Worm (Caenorhabditis elegans): ENCODE results near the gene C38H2.2.

Gene C38H2.2

ce11 chrIII:10335086-10335485 lies 46.5 kb upstream of the C38H2.2 start, which contains the start of gene ced-9:
Gene ced-9, plus strand, starts transcription at chrIII:10335172.
- TF ChIP-seq peb-1 (tag; optimal IDR thresholded peaks at IDR 0.05) (no peak), egl-27 (tag; optimal IDR thresholded peaks at IDR 0.05) (no peak), crh-2 (tag; optimal IDR thresholded peaks at IDR 0.05) (no peak), ztf-1 (GFP tag; conservative IDR thresholded peaks at IDR 0.05) (no peak), unc-62 (GFP tag; optimal IDR thresholded peaks at IDR 0.05) (no peak)

- TF ChIP-seq ztf-1 (GFP tag; conservative IDR thresholded peaks at IDR 0.05) (no peak), gmeb-1 (tag; optimal IDR thresholded peaks at IDR 0.05) (no peak), lsy-2 (tag; optimal IDR thresholded peaks at IDR 0.05) (no peak), unc-62 (GFP tag; optimal IDR thresholded peaks at IDR 0.05) (no peak), elt-3 (tag; optimal IDR thresholded peaks at IDR 0.05) (no peak), zag-1 (tag; optimal IDR thresholded peaks at IDR 0.05) (no peak), nhr-10 (tag; optimal IDR thresholded peaks at IDR 0.05) (no peak), Y55F3AM.14 (GFP tag; optimal IDR thresholded peaks at IDR 0.05) (no peak), nhr-11 (tag; optimal IDR thresholded peaks at IDR 0.05) (no peak), ama-1 (optimal IDR thresholded peaks at IDR 0.05) (no peak), alr-1 (tag; optimal IDR thresholded peaks at IDR 0.05) (no peak), nhr-21 (tag; optimal IDR thresholded peaks at IDR 0.05) (no peak), mbf-1 (tag; optimal IDR thresholded peaks at IDR 0.05) (no peak), R02D3.7 (tag; optimal IDR thresholded peaks at IDR 0.05) (no peak)
Observed at ce11 chrIII:10336109-10336508, 45.5 kb upstream of the C38H2.2 start.

- no peak for TF ChIP-seq egl-27 (tag; optimal IDR thresholded peaks at IDR 0.05)
- TF ChIP-seq ztf-11 (tag; optimal IDR thresholded peaks at IDR 0.05): no peak
- no peak for TF ChIP-seq ztf-1 (GFP tag; conservative IDR thresholded peaks at IDR 0.05)
- peak; percentile 56 for TF ChIP-seq Y55F3AM.14 (GFP tag; optimal IDR thresholded peaks at IDR 0.05)
- peak; percentile 11 for TF ChIP-seq nhr-129 (tag; optimal IDR thresholded peaks at IDR 0.05)
- TF ChIP-seq dmd-4 (tag; optimal IDR thresholded peaks at IDR 0.05): no peak
- TF ChIP-seq mdl-1 (tag; optimal IDR thresholded peaks at IDR 0.05): no peak
- TF ChIP-seq ceh-82 (tag; optimal IDR thresholded peaks at IDR 0.05): no peak
- no peak for TF ChIP-seq nhr-11 (tag; optimal IDR thresholded peaks at IDR 0.05)
- TF ChIP-seq nhr-6 (tag; optimal IDR thresholded peaks at IDR 0.05): no peak
- no peak for TF ChIP-seq snpc-4 (tag; optimal IDR thresholded peaks at IDR 0.05)
- TF ChIP-seq peb-1 (tag; optimal IDR thresholded peaks at IDR 0.05): no peak
- no peak for TF ChIP-seq nhr-237 (tag; optimal IDR thresholded peaks at IDR 0.05)
- TF ChIP-seq lsy-2 (tag; optimal IDR thresholded peaks at IDR 0.05): no peak
- no peak for TF ChIP-seq alr-1 (tag; optimal IDR thresholded peaks at IDR 0.05)
- no peak for TF ChIP-seq blmp-1 (tag; optimal IDR thresholded peaks at IDR 0.05; ENCODE audit: insufficient read depth)
- no peak for TF ChIP-seq ceh-16 (tag; optimal IDR thresholded peaks at IDR 0.05)
- TF ChIP-seq nhr-10 (tag; optimal IDR thresholded peaks at IDR 0.05): no peak
- TF ChIP-seq sma-3 (GFP tag; optimal IDR thresholded peaks at IDR 0.05): peak; percentile 84
- no peak for TF ChIP-seq lin-13 (GFP tag; optimal IDR thresholded peaks at IDR 0.05)
- no peak for TF ChIP-seq ZK546.5 (tag; optimal IDR thresholded peaks at IDR 0.05)
- TF ChIP-seq sem-4 (tag; optimal IDR thresholded peaks at IDR 0.05): no peak
- TF ChIP-seq unc-39 (tag; optimal IDR thresholded peaks at IDR 0.05): no peak
- TF ChIP-seq lin-11 (tag; optimal IDR thresholded peaks at IDR 0.05): no peak
- no peak for TF ChIP-seq zag-1 (tag; optimal IDR thresholded peaks at IDR 0.05)
- TF ChIP-seq sma-9 (GFP tag; optimal IDR thresholded peaks at IDR 0.05): peak; percentile 29
- TF ChIP-seq sma-9 (tag; optimal IDR thresholded peaks at IDR 0.05): no peak
- no peak for TF ChIP-seq nhr-77 (tag; optimal IDR thresholded peaks at IDR 0.05)
- TF ChIP-seq C34F6.9 (tag; optimal IDR thresholded peaks at IDR 0.05): no peak
- peak; percentile 40 for TF ChIP-seq fos-1 (tag; optimal IDR thresholded peaks at IDR 0.05)
- no peak for TF ChIP-seq nhr-23 (tag; optimal IDR thresholded peaks at IDR 0.05)
- TF ChIP-seq aly-2 (tag; optimal IDR thresholded peaks at IDR 0.05): no peak
- no peak for TF ChIP-seq unc-62 (GFP tag; optimal IDR thresholded peaks at IDR 0.05)
- TF ChIP-seq gmeb-1 (tag; optimal IDR thresholded peaks at IDR 0.05): no peak
- TF ChIP-seq mab-5 (tag; optimal IDR thresholded peaks at IDR 0.05): no peak
- TF ChIP-seq nhr-25 (tag; optimal IDR thresholded peaks at IDR 0.05): peak; percentile 63
- no peak for TF ChIP-seq unc-55 (GFP tag; optimal IDR thresholded peaks at IDR 0.05)
- TF ChIP-seq F13H6.1 (tag; optimal IDR thresholded peaks at IDR 0.05): no peak
- no peak for TF ChIP-seq nhr-12 (tag; optimal IDR thresholded peaks at IDR 0.05)
- TF ChIP-seq ztf-4 (tag; optimal IDR thresholded peaks at IDR 0.05): no peak
- peak; percentile 12 for TF ChIP-seq nhr-21 (tag; optimal IDR thresholded peaks at IDR 0.05)
- peak; percentile 15 for TF ChIP-seq crh-2 (tag; optimal IDR thresholded peaks at IDR 0.05)
- TF ChIP-seq lin-39 (tag; optimal IDR thresholded peaks at IDR 0.05): no peak
- no peak for TF ChIP-seq elt-3 (tag; optimal IDR thresholded peaks at IDR 0.05)
- peak; percentile 86 for TF ChIP-seq ama-1 (optimal IDR thresholded peaks at IDR 0.05)
- TF ChIP-seq R02D3.7 (tag; optimal IDR thresholded peaks at IDR 0.05): no peak
- TF ChIP-seq mbf-1 (tag; optimal IDR thresholded peaks at IDR 0.05): no peak
- TF ChIP-seq elt-1 (tag; optimal IDR thresholded peaks at IDR 0.05): no peak
Observed at ce11 chrIII:10337508-10338166, 43.9 kb upstream of the C38H2.2 start, which contains the start of gene ttr-15. Gene ttr-15, plus strand, starts transcription at chrIII:10337847.

Measured in whole organism, L2 larva.